Fruit fly (Drosophila melanogaster) whole organism, embryonic: ENCODE data around the gene CG5181.
A peak's percentile ranks its signal among the peaks of the same experiment; 100 is the strongest.

Experiments used
- Aef1 ChIP-seq: fragments of 200-800 bp; sonication (Bioruptor generic); IDR thresholded peaks from 3 replicates; pipeline ENCODE4 v1.3.6; 2022; ENCODE audit warnings: missing biosample characterization, missing genetic modification characterization
- Antp ChIP-seq: fragments of 200-800 bp; sonication (Bioruptor generic); optimal IDR thresholded peaks from 3 replicates; lab custom pipeline; 2016; ENCODE audit warnings: missing biosample characterization, missing genetic modification characterization
- Atf6 ChIP-seq: fragments of 200-800 bp; sonication (Bioruptor generic); IDR thresholded peaks from 2 replicates; pipeline ENCODE4 v1.3.6; 2022; ENCODE audit warnings: missing biosample characterization, missing genetic modification characterization
- B-H2 ChIP-seq: fragments of 200-800 bp; sonication (Bioruptor generic); optimal IDR thresholded peaks from 2 replicates; lab custom pipeline; 2018; ENCODE audit warnings: missing biosample characterization, mild to moderate bottlenecking, missing genetic modification characterization
- Bdp1 ChIP-seq: fragments of 200-800 bp; sonication (Bioruptor generic); optimal IDR thresholded peaks from 3 replicates; lab custom pipeline; 2016; ENCODE audit warnings: missing biosample characterization, missing genetic modification characterization
- C15 ChIP-seq: fragments of 200-800 bp; sonication (Bioruptor generic); IDR thresholded peaks from 3 replicates; pipeline ENCODE4 v1.3.6; 2022; ENCODE audit warnings: missing biosample characterization, missing genetic modification characterization
- CG10321 ChIP-seq: fragments of 200-800 bp; sonication (Bioruptor generic); IDR thresholded peaks from 2 replicates; pipeline ENCODE4 v1.3.6; 2022; ENCODE audit warnings: missing biosample characterization, missing genetic modification characterization
- CG10462 ChIP-seq: fragments of 200-800 bp; sonication (Bioruptor generic); optimal IDR thresholded peaks from 2 replicates; lab custom pipeline; 2016; ENCODE audit warnings: missing biosample characterization, missing genetic modification characterization
- CG15479 ChIP-seq: fragments of 200-800 bp; sonication (Bioruptor generic); optimal IDR thresholded peaks from 3 replicates; lab custom pipeline; 2019; ENCODE audit warnings: missing biosample characterization, mild to moderate bottlenecking, missing genetic modification characterization, moderate library complexity
- CG16863 ChIP-seq: fragments of 200-800 bp; sonication (Bioruptor generic); optimal IDR thresholded peaks from 3 replicates; lab custom pipeline; 2016; ENCODE audit warnings: missing biosample characterization, missing genetic modification characterization
- CG17568 ChIP-seq: fragments of 200-800 bp; sonication (Bioruptor generic); optimal IDR thresholded peaks from 2 replicates; lab custom pipeline; 2018; ENCODE audit warnings: missing biosample characterization, mild to moderate bottlenecking, missing genetic modification characterization, moderate library complexity
- CG18011 ChIP-seq: fragments of 200-800 bp; sonication (Bioruptor generic); optimal IDR thresholded peaks from 2 replicates; lab custom pipeline; 2017; ENCODE audit warnings: missing biosample characterization, missing genetic modification characterization, mild to moderate bottlenecking, moderate library complexity, missing genotype
- CG3726 ChIP-seq: fragments of 200-800 bp; sonication (Bioruptor generic); IDR thresholded peaks from 3 replicates; pipeline ENCODE4, ENCODE4 v1.3.6; 2022; ENCODE audit warnings: missing biosample characterization, missing genetic modification characterization
- CG6689 ChIP-seq: fragments of 200-800 bp; sonication (Bioruptor generic); IDR thresholded peaks from 2 replicates; pipeline ENCODE4 v1.3.6; 2022; ENCODE audit warnings: missing biosample characterization, missing genetic modification characterization
- CG9727 ChIP-seq: fragments of 200-800 bp; sonication (Bioruptor generic); optimal IDR thresholded peaks from 3 replicates; lab custom pipeline; 2017; ENCODE audit warnings: missing biosample characterization, mild to moderate bottlenecking, missing genetic modification characterization
- CG9876 ChIP-seq: fragments of 200-800 bp; sonication (Bioruptor generic); optimal IDR thresholded peaks from 2 replicates; lab custom pipeline; 2016; ENCODE audit warnings: missing biosample characterization, missing genetic modification characterization
- Dref ChIP-seq: fragments of 200-800 bp; sonication (Bioruptor generic); IDR thresholded peaks from 2 replicates; pipeline ENCODE4 v1.3.6; 2022; ENCODE audit warnings: missing biosample characterization, missing genetic modification characterization
- Ets97D ChIP-seq: fragments of 200-800 bp; sonication (Bioruptor generic); optimal IDR thresholded peaks from 3 replicates; lab custom pipeline; 2016; ENCODE audit warnings: missing biosample characterization, missing genetic modification characterization
- Gug ChIP-seq: fragments of 200-800 bp; sonication (Bioruptor generic); IDR thresholded peaks from 4 replicates; pipeline ENCODE4 v1.3.6; 2022; ENCODE audit warnings: missing biosample characterization, missing genetic modification characterization
- Jarid2 ChIP-seq: fragments of 200-800 bp; sonication (Bioruptor generic); optimal IDR thresholded peaks from 3 replicates; lab custom pipeline; 2017; ENCODE audit warnings: mild to moderate bottlenecking, missing biosample characterization, missing genetic modification reagents, missing genetic modification characterization
- Lhr ChIP-seq: fragments of 200-800 bp; sonication (Bioruptor generic); optimal IDR thresholded peaks from 3 replicates; lab custom pipeline; 2017; ENCODE audit warnings: mild to moderate bottlenecking, missing biosample characterization, missing genetic modification reagents, missing genetic modification characterization
- Nf-YB ChIP-seq: fragments of 200-800 bp; sonication (Bioruptor generic); optimal IDR thresholded peaks from 3 replicates; lab custom pipeline; 2019; ENCODE audit warnings: missing biosample characterization, mild to moderate bottlenecking, missing genetic modification characterization, moderate library complexity
- Ravus ChIP-seq: fragments of 200-800 bp; sonication (Bioruptor generic); IDR thresholded peaks from 2 replicates; pipeline ENCODE4 v1.3.6; 2022; ENCODE audit warnings: missing biosample characterization, missing genetic modification characterization
- Stat92E ChIP-seq, 3 experiments: fragments of >200 bp in 2 of 3; fragments of 200-800 bp in 1 of 3; sonication (Bioruptor generic) in 1 of 3; optimal IDR thresholded peaks; 2 replicates each; lab custom pipeline; 2017 to 2019; ENCODE audit warnings: missing biosample characterization in 3 of 3, missing genetic modification characterization in 3 of 3, mild to moderate bottlenecking in 1 of 3, moderate library complexity in 1 of 3
- Trl ChIP-seq, 3 experiments: fragments of >200 bp in 2 of 3; fragments of 200-800 bp in 1 of 3; sonication (Bioruptor generic) in 1 of 3; optimal IDR thresholded peaks; 2 replicates in 1 of 3; 3 replicates in 2 of 3; lab custom pipeline; 2016 to 2017; ENCODE audit warnings: missing biosample characterization in 1 of 3, missing genetic modification characterization in 1 of 3
- Xrp1 ChIP-seq: fragments of 200-800 bp; sonication (Bioruptor generic); IDR thresholded peaks from 2 replicates; pipeline ENCODE4 v1.3.6; 2022; ENCODE audit warnings: missing biosample characterization, missing genetic modification characterization
- bbx ChIP-seq: fragments of 200-800 bp; sonication (Bioruptor generic); IDR thresholded peaks from 2 replicates; pipeline ENCODE4 v1.3.6; 2022; ENCODE audit warnings: missing biosample characterization, missing genetic modification characterization; ENCODE audit not compliant: partially characterized antibody
- bcd ChIP-seq: fragments of 200-800 bp; sonication (Bioruptor generic); optimal IDR thresholded peaks from 2 replicates; lab custom pipeline; 2017; ENCODE audit warnings: missing biosample characterization, mild to moderate bottlenecking, missing genetic modification characterization
- bsh ChIP-seq, 2 experiments: fragments of 200-800 bp; sonication (Bioruptor generic); optimal IDR thresholded peaks; 2 replicates each; lab custom pipeline; 2017 to 2018; ENCODE audit warnings: mild to moderate bottlenecking in 2 of 2, missing biosample characterization in 2 of 2, missing genetic modification characterization in 2 of 2, moderate library complexity in 1 of 2
- cad ChIP-seq: fragments of >200 bp; optimal IDR thresholded peaks from 2 replicates; lab custom pipeline; 2017; ENCODE audit warnings: missing biosample characterization, missing genetic modification characterization
- cas ChIP-seq: fragments of 200-800 bp; sonication (Bioruptor generic); IDR thresholded peaks from 2 replicates; pipeline ENCODE4 v1.3.6; 2022; ENCODE audit warnings: missing biosample characterization, missing genetic modification characterization
- fd3F ChIP-seq: fragments of 200-800 bp; sonication (Bioruptor generic); optimal IDR thresholded peaks from 2 replicates; lab custom pipeline; 2018; ENCODE audit warnings: missing biosample characterization, mild to moderate bottlenecking, missing genetic modification characterization, moderate library complexity
- gsb ChIP-seq: fragments of 200-800 bp; sonication (Bioruptor generic); IDR thresholded peaks from 2 replicates; pipeline ENCODE4 v1.3.6; 2022; ENCODE audit warnings: missing biosample characterization, missing genetic modification characterization
- kah ChIP-seq: fragments of 200-800 bp; sonication (Bioruptor generic); optimal IDR thresholded peaks from 2 replicates; lab custom pipeline; 2018; ENCODE audit warnings: missing biosample characterization, mild to moderate bottlenecking, missing genetic modification characterization
- klu ChIP-seq: fragments of 200-800 bp; sonication (Bioruptor generic); IDR thresholded peaks from 2 replicates; pipeline ENCODE4 v1.3.6; 2022; ENCODE audit warnings: missing biosample characterization, missing genetic modification characterization
- lab ChIP-seq: fragments of 200-800 bp; sonication (Bioruptor generic); optimal IDR thresholded peaks from 3 replicates; lab custom pipeline; 2017; ENCODE audit warnings: missing biosample characterization, missing genetic modification characterization, mild to moderate bottlenecking, moderate library complexity, missing genetic modification reagents
- oc ChIP-seq: fragments of 200-800 bp; sonication (Bioruptor generic); optimal IDR thresholded peaks from 2 replicates; lab custom pipeline; 2018; ENCODE audit warnings: missing biosample characterization, mild to moderate bottlenecking, missing genetic modification characterization, moderate library complexity
- psq ChIP-seq: fragments of 200-800 bp; sonication (Bioruptor generic); optimal IDR thresholded peaks from 2 replicates; lab custom pipeline; 2017; ENCODE audit warnings: missing biosample characterization, missing genetic modification characterization
- ranshi ChIP-seq: fragments of 200-800 bp; sonication (Bioruptor generic); IDR thresholded peaks from 2 replicates; pipeline ENCODE4 v1.3.6; 2022; ENCODE audit warnings: missing biosample characterization, missing genetic modification characterization
- salm ChIP-seq: fragments of 200-800 bp; sonication (Bioruptor generic); optimal IDR thresholded peaks from 2 replicates; lab custom pipeline; 2018; ENCODE audit warnings: missing biosample characterization, mild to moderate bottlenecking, missing genetic modification characterization
- sc ChIP-seq, 3 experiments: fragments of >200 bp in 2 of 3; fragments of 200-800 bp in 1 of 3; sonication (Bioruptor generic) in 1 of 3; optimal IDR thresholded peaks; 2 replicates in 2 of 3; 3 replicates in 1 of 3; lab custom pipeline; 2017; ENCODE audit warnings: mild to moderate bottlenecking in 1 of 3, missing biosample characterization in 1 of 3, missing genetic modification characterization in 1 of 3, missing genetic modification reagents in 1 of 3
- sd ChIP-seq: fragments of 200-800 bp; sonication (Bioruptor generic); optimal IDR thresholded peaks from 3 replicates; lab custom pipeline; 2018; ENCODE audit warnings: missing biosample characterization, mild to moderate bottlenecking, missing genetic modification characterization, moderate library complexity
- tin ChIP-seq: fragments of 200-800 bp; sonication (Bioruptor generic); optimal IDR thresholded peaks from 3 replicates; lab custom pipeline; 2016; ENCODE audit warnings: missing biosample characterization, missing genetic modification characterization
- trem ChIP-seq: fragments of 200-800 bp; optimal IDR thresholded peaks from 3 replicates; lab custom pipeline; 2019; ENCODE audit warnings: missing biosample characterization, mild to moderate bottlenecking, missing genetic modification characterization, moderate library complexity
- unc-4 ChIP-seq: fragments of 200-800 bp; sonication (Bioruptor generic); IDR thresholded peaks from 2 replicates; pipeline ENCODE4 v1.3.6; 2022; ENCODE audit warnings: missing biosample characterization, missing genetic modification characterization; ENCODE audit not compliant: partially characterized antibody
- vnd ChIP-seq: fragments of 200-800 bp; sonication (Bioruptor generic); IDR thresholded peaks from 3 replicates; pipeline ENCODE4 v1.3.6; 2022; ENCODE audit warnings: missing biosample characterization, missing genetic modification characterization; ENCODE audit not compliant: partially characterized antibody
- z ChIP-seq: fragments of 200-800 bp; sonication (Bioruptor generic); IDR thresholded peaks from 3 replicates; pipeline ENCODE4 v1.3.6; 2022; ENCODE audit warnings: missing biosample characterization, missing genetic modification characterization
- zfh1 ChIP-seq: fragments of 200-800 bp; sonication (Bioruptor generic); IDR thresholded peaks from 3 replicates; pipeline ENCODE4 v1.3.6; 2022; ENCODE audit warnings: missing biosample characterization, missing genetic modification characterization

Gene CG5181

DNA sequence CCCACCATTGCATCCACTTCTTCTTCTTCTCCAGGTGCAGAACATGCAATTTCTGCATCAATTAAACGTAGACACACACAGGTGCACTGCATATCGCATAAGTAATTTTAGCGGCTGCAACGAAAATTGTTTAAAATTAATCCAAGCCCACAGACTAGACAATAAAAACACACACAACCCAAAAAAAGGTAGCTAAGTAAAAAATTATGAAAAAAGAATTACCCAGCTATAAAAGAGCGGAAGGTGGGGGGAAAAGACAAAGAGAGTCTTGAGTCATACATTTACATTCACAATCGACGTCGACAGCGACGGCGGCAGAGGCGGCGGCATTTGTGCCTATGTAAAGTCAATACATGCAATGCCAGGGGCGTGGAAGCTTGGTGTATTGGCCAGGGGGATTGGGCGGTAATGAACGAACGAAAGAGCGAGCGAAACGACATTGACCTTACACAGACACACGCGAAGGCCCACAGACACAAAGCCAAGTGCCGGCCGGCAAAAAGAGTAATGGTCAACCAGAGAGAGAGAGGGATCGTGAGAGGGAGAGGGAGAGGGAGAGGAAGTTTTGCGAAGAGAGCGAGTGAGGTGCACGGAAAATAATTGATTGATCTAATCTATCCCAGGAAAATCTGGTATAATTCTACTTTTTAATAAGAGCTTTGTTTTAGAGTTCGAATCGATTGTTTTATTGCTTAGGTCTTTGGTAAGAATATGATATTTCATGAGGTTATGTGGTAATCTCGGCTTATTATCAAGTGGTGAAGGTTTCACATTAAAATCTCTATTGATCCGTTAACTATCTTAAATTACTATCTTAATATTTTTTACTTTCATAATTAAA is 8.8 kb upstream of the CG5181 start (continued):
- TF ChIP-seq lab (GFP tag; lab: Kevin White, UChicago): no peak
- TF ChIP-seq sc (optimal IDR thresholded peaks at IDR 0.05; lab: Kevin White, UChicago): no peak
- no peak for TF ChIP-seq sc (GFP tag; optimal IDR thresholded peaks at IDR 0.05; lab: Kevin White, UChicago)
- TF ChIP-seq kah (GFP tag; lab: Kevin White, UChicago): no peak
- no peak for TF ChIP-seq Stat92E (GFP tag; optimal IDR thresholded peaks at IDR 0.05; lab: Kevin White, UChicago)
- peak; percentile 83 to 84 for TF ChIP-seq Trl (optimal IDR thresholded peaks at IDR 0.05; lab: Kevin White, UChicago)
- no peak for TF ChIP-seq Trl (GFP tag; optimal IDR thresholded peaks at IDR 0.05; lab: Kevin White, UChicago)
- TF ChIP-seq Atf6 (GFP tag; lab: Robert Waterston, UW): no peak
- TF ChIP-seq unc-4: no peak; the same call in 1 of the 2 replicates
- TF ChIP-seq CG10462 (GFP tag; lab: Kevin White, UChicago): no peak
- TF ChIP-seq trem (tag; lab: Kevin White, UChicago): no peak
- TF ChIP-seq Dref (GFP tag; lab: Robert Waterston, UW): no peak
- no peak for TF ChIP-seq z (GFP tag; lab: Robert Waterston, UW)
- no peak for TF ChIP-seq Jarid2 (GFP tag; lab: Kevin White, UChicago)
- peak in 1 of 2 experiments; percentile 85 for TF ChIP-seq bsh (GFP tag; optimal IDR thresholded peaks at IDR 0.05; lab: Kevin White, UChicago)
- TF ChIP-seq CG16863 (GFP tag; lab: Kevin White, UChicago): no peak
- peak; percentile 9 for TF ChIP-seq CG15479
- TF ChIP-seq klu: no peak
- no peak for TF ChIP-seq oc
- no peak for TF ChIP-seq ranshi (GFP tag; lab: Robert Waterston, UW)
- TF ChIP-seq CG9727 (GFP tag; lab: Kevin White, UChicago): no peak
- TF ChIP-seq Ravus (GFP tag; lab: Robert Waterston, UW): no peak
- TF ChIP-seq C15 (GFP tag; lab: Robert Waterston, UW): no peak
- TF ChIP-seq cad: no peak
- TF ChIP-seq Gug (GFP tag; lab: Robert Waterston, UW): no peak
- TF ChIP-seq CG6689 (GFP tag; lab: Robert Waterston, UW): no peak
- no peak for TF ChIP-seq Ets97D (GFP tag; lab: Kevin White, UChicago)
- TF ChIP-seq Antp (GFP tag; lab: Kevin White, UChicago): no peak
- no peak for TF ChIP-seq zfh1
- no peak for TF ChIP-seq CG18011 (GFP tag; lab: Kevin White, UChicago)
- TF ChIP-seq Nf-YB (GFP tag; lab: Kevin White, UChicago): no peak
- TF ChIP-seq sd (tag; lab: Kevin White, UChicago): peak; percentile 9
- TF ChIP-seq cas (GFP tag; lab: Robert Waterston, UW): no peak
- no peak for TF ChIP-seq CG17568 (GFP tag; lab: Kevin White, UChicago)
- TF ChIP-seq CG10321 (GFP tag; lab: Robert Waterston, UW): no peak
- TF ChIP-seq bcd: no peak
- TF ChIP-seq Aef1 (GFP tag; lab: Robert Waterston, UW): no peak
- TF ChIP-seq Lhr: no peak
- TF ChIP-seq CG3726 (GFP tag; lab: Robert Waterston, UW): no peak
- TF ChIP-seq vnd (GFP tag; lab: Robert Waterston, UW): no peak
- no peak for TF ChIP-seq bbx (GFP tag; lab: Robert Waterston, UW)
- no peak for TF ChIP-seq Xrp1 (GFP tag; lab: Robert Waterston, UW)
- TF ChIP-seq fd3F (GFP tag; lab: Kevin White, UChicago): no peak
- no peak for TF ChIP-seq tin (GFP tag; lab: Kevin White, UChicago)
- no peak for TF ChIP-seq Bdp1 (GFP tag; lab: Kevin White, UChicago)
- no peak for TF ChIP-seq CG9876 (GFP tag; lab: Kevin White, UChicago)
- no peak for TF ChIP-seq gsb (GFP tag; lab: Robert Waterston, UW)
- TF ChIP-seq B-H2 (GFP tag; lab: Kevin White, UChicago): no peak
- no peak for TF ChIP-seq salm (tag; lab: Kevin White, UChicago)
- TF ChIP-seq psq (GFP tag; lab: Kevin White, UChicago): no peak
